Worm (Caenorhabditis elegans): ENCODE data around the gene T28A11.16.

- TF ChIP-seq nhr-28 (tag; optimal IDR thresholded peaks at IDR 0.05): no peak
- TF ChIP-seq mep-1 (tag; optimal IDR thresholded peaks at IDR 0.05): no peak
- TF ChIP-seq unc-62 (GFP tag; optimal IDR thresholded peaks at IDR 0.05): no peak
- no peak for TF ChIP-seq ham-2 (GFP tag; optimal IDR thresholded peaks at IDR 0.05)
- no peak for TF ChIP-seq ceh-83 (GFP tag; optimal IDR thresholded peaks at IDR 0.05)
- no peak for TF ChIP-seq sptf-1 (tag; optimal IDR thresholded peaks at IDR 0.05)
- no peak for TF ChIP-seq M03D4.4 (tag; optimal IDR thresholded peaks at IDR 0.05)
- no peak for TF ChIP-seq blmp-1 (tag; optimal IDR thresholded peaks at IDR 0.05)
These were observed 1.1 kb upstream of the T28A11.16 start, which contains the start of gene srbc-5 for ce11 chrV:3260075-3260474.
